Fruit fly (Drosophila melanogaster): ENCODE data around the gene comt.

DNA sequence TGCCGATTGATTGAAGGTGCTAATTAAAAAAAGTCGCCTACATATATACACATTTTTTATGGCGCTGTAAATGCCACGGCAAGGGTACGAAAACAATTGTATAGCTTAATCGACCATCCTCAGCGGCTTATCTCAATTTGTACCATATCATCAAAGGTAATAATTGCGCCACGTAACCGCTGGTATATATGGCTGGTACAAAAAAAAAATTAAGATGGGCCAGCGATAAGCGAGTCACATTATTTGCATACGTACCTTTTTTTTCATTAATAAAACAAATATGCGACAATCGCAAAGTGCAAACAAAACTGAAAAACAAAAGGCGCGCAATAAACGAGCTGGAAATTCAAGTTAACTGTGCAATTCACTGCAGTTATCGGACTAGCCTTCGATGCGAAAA lies 4.4 kb upstream of the comt start:
- TF ChIP-seq CG8478 (optimal IDR thresholded peaks at IDR 0.05) (no peak), Dll (optimal IDR thresholded peaks at IDR 0.05) (no peak), EcR (GFP tag; optimal IDR thresholded peaks at IDR 0.05) (no peak), pan (optimal IDR thresholded peaks at IDR 0.05) (no peak)
